Fruit fly (Drosophila melanogaster): Measurements from ENCODE around the gene CG13813.

Gene CG13813

DNA sequence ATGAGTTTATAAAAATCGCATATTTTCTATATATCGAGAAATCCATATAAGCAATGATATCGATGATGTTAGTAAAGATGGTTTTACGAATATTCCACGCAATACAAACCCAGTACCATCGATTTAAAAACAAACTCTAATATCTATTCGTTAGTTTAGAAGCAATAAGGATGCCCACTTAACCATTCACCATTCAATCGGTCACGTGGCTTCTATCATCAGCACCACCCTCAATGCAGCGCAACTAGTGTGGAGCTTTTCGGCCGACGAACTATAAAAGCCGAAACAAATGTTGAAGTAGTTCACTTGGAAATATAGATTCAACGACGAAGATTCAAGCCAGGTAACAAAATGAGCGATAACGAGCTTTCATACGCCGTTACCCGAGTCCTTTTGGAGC, at the start of gene CG13813:
CG13813 (plus strand) TSS at position 301 of the 400 bp plus-strand sequence.
- TF ChIP-seq CG7045 (GFP tag; optimal IDR thresholded peaks at IDR 0.05) = no peak
- TF ChIP-seq Mnt (GFP tag; optimal IDR thresholded peaks at IDR 0.05) = no peak
- TF ChIP-seq CG14711 (tag; optimal IDR thresholded peaks at IDR 0.05) = no peak
- no peak for TF ChIP-seq CG11617 (GFP tag; optimal IDR thresholded peaks at IDR 0.05)
- no peak for TF ChIP-seq CG1620 (GFP tag; optimal IDR thresholded peaks at IDR 0.05)
- TF ChIP-seq Hr96 (GFP tag; optimal IDR thresholded peaks at IDR 0.05) = no peak
- no peak for TF ChIP-seq tj (GFP tag; optimal IDR thresholded peaks at IDR 0.05)
- TF ChIP-seq Crg-1 (GFP tag; optimal IDR thresholded peaks at IDR 0.05) = no peak
- TF ChIP-seq bab1 (GFP tag; optimal IDR thresholded peaks at IDR 0.05) = no peak
- TF ChIP-seq CG7101 (tag; optimal IDR thresholded peaks at IDR 0.05) = no peak

DNA sequence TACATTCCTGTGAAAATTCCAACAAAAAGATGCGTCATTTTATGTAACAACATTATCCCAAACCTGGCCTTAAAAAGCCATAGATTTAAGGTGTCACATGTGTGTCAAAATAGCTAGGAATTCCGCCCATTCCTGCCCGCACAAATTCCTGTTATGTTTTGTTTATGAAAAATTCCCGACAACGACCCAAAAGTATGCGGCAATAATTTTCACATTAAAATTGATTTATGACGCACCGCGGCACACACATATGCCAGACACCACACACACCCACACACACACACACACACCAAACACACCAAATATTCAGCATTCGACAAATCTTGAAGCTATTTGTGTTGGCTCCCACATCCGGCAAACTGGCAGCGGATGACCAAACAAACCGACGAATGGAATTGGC, 48.7 kb upstream of the CG13813 start:
- TF ChIP-seq kay (GFP tag; ENCODE audit: borderline replicate concordance) (no peak), CG11617 (GFP tag; optimal IDR thresholded peaks at IDR 0.05) (no peak), bab1 (GFP tag; optimal IDR thresholded peaks at IDR 0.05) (no peak), CG33017 (tag; optimal IDR thresholded peaks at IDR 0.05) (no peak), Crg-1 (GFP tag; optimal IDR thresholded peaks at IDR 0.05) (no peak), ovo (GFP tag; optimal IDR thresholded peaks at IDR 0.05) (no peak), cic (GFP tag; optimal IDR thresholded peaks at IDR 0.05) (no peak), toe (GFP tag; optimal IDR thresholded peaks at IDR 0.05) (no peak), cnc (optimal IDR thresholded peaks at IDR 0.05) (no peak), CG12768 (GFP tag; optimal IDR thresholded peaks at IDR 0.05) (no peak), CG7101 (tag; optimal IDR thresholded peaks at IDR 0.05) (no peak)

DNA sequence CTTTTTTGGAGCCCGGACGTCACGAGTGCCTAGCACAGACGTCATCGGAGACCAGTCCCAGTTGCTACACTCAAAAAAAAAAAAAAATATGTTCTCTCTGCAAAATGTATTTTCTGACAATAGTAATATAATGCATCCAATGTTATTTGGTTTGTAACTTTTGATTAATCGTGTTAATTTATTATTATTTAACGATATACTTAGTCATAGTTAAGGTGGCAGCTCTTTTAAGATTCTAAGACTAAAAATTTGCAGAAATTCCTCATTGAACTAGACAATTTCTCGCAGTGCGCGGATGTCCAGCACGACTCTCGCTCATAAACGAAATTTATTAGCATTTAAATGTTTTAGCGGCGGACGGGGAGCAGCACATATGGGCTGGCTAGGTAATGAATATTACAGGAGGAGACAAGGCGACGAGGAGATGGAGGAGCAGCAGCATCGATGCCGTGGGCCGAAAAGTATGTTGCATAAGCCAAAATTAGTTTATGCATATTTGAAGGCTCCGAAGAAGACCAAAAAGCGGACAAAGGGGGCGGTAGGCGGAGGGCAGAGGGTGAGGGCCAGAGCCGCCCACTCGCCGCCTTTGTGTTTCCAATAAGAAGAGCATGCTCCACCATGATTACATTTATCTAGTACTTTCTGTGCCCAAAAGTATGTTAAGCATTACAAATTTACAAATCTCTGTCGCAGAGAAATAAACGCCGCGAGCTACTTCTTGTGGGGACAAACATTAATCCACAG, 48.0 kb upstream of the CG13813 start:
- no peak for TF ChIP-seq CG7045 (GFP tag; optimal IDR thresholded peaks at IDR 0.05)
- no peak for TF ChIP-seq cnc (optimal IDR thresholded peaks at IDR 0.05)
- peak; percentile 7 for TF ChIP-seq CG5204 (GFP tag; optimal IDR thresholded peaks at IDR 0.05)
- no peak for TF ChIP-seq CG12768 (GFP tag; optimal IDR thresholded peaks at IDR 0.05)
- no peak for TF ChIP-seq pad (GFP tag; optimal IDR thresholded peaks at IDR 0.05)

DNA sequence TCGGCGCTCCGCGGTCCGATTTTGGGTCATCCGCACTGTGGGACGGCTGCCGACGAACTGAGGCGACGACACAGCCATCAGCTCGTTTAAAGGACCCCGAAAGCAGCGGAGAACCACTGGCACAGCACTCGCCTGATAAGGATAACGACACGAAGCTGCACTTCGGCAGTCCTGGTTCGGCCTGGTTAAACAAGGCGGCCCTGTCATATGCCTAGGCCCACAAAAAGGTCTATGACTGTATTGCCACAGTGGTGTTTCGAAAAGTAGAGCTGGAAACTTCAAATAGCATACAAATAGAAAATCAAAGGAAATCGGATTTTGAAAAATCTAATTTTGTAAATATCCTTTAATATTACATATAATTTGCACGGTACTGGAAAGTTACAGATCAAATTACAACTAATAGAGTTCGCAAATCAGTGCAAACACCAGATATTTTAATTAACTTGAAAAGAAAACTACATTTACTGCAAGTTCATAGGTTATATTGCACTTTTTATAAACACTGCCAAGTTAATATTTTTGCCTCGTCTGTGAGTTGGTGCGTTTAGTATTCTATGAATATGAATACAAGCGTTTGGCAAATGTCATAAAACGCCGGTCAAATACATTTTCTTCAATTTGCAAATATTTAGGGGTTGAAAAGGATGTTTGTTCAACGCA, 46.1 kb upstream of the CG13813 start:
- TF ChIP-seq CG5204 (GFP tag; optimal IDR thresholded peaks at IDR 0.05) (peak; percentile 51), kay (GFP tag; ENCODE audit: borderline replicate concordance) (no peak), CG7045 (GFP tag; optimal IDR thresholded peaks at IDR 0.05) (no peak), CG14711 (tag; optimal IDR thresholded peaks at IDR 0.05) (no peak), Hr96 (GFP tag; optimal IDR thresholded peaks at IDR 0.05) (no peak), CG7101 (tag; optimal IDR thresholded peaks at IDR 0.05) (peak; percentile 28), ovo (GFP tag; optimal IDR thresholded peaks at IDR 0.05) (no peak), CG12768 (GFP tag; optimal IDR thresholded peaks at IDR 0.05) (peak; percentile 18), CG33017 (tag; optimal IDR thresholded peaks at IDR 0.05) (peak; percentile 32), CG1620 (GFP tag; optimal IDR thresholded peaks at IDR 0.05) (no peak), Clk (GFP tag; optimal IDR thresholded peaks at IDR 0.05) (no peak), CG11617 (GFP tag; optimal IDR thresholded peaks at IDR 0.05) (peak; percentile 6), cnc (optimal IDR thresholded peaks at IDR 0.05) (no peak), Crg-1 (GFP tag; optimal IDR thresholded peaks at IDR 0.05) (no peak), cic (GFP tag; optimal IDR thresholded peaks at IDR 0.05) (no peak), bab1 (GFP tag; optimal IDR thresholded peaks at IDR 0.05) (no peak), tj (GFP tag; optimal IDR thresholded peaks at IDR 0.05) (no peak), toe (GFP tag; optimal IDR thresholded peaks at IDR 0.05) (peak; percentile 9), Mnt (GFP tag; optimal IDR thresholded peaks at IDR 0.05) (no peak), pad (GFP tag; optimal IDR thresholded peaks at IDR 0.05) (no peak)

DNA sequence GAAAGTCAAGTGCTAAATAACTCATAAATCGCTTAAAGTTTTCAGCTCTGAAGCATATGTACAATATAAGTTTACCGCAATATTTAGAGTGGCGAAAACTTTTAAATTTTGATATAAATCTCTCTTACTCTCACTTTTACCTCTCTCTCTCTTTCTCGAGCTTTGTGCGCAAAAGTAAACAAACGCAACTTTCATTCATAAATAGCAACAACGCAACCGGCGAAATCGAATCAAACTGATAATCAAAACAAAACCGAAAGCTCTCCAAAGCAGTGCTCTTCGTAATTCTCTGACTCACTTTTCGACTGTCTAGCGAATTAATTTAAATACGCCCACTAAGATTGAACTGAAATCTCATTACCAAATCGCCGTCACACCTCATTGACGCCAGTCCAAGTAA, 45.6 kb upstream of the CG13813 start:
- TF ChIP-seq ovo (GFP tag; optimal IDR thresholded peaks at IDR 0.05) = no peak
- TF ChIP-seq CG7045 (GFP tag; optimal IDR thresholded peaks at IDR 0.05) = no peak
- TF ChIP-seq toe (GFP tag; optimal IDR thresholded peaks at IDR 0.05) = no peak
- peak; percentile 97 for TF ChIP-seq kay (GFP tag; ENCODE audit: borderline replicate concordance)
- no peak for TF ChIP-seq cnc (optimal IDR thresholded peaks at IDR 0.05)
- peak; percentile 98 for TF ChIP-seq cic (GFP tag; optimal IDR thresholded peaks at IDR 0.05)

DNA sequence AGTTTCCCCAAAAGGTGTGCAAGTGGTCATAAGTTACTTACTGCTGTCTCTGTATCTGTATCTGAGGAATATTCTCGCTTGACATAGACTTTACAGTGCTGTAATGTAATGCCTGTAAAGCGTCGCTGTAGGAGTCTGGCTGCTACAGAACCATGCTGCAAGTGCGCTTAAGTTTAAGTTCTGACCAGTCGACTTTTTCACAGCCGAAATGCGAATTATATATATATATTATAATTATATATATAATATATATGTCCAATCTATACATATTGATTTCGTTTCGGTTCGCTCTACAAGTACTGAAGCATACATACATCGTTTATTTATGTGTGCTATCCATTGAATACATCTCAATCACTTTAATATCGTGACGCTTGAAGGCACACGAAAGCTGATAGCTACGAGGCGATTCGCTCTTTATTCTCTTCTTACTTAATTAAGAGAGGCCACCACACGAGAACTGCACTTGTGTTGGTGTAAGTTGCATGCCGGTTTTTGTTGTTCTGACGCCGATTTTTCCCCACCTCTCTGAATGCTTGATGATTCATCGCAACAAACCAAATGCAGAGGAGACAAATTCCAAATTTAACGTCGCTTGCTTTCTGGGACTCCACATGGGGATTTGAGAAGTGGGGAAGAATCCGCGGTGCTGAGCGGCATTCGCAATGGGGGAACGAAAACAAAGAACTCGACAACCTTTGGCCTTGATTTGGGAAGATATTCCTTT, 45.0 kb upstream of the CG13813 start:
- TF ChIP-seq CG33017 (tag; optimal IDR thresholded peaks at IDR 0.05) (no peak), CG5204 (GFP tag; optimal IDR thresholded peaks at IDR 0.05) (no peak), Clk (GFP tag; optimal IDR thresholded peaks at IDR 0.05) (no peak), toe (GFP tag; optimal IDR thresholded peaks at IDR 0.05) (no peak), bab1 (GFP tag; optimal IDR thresholded peaks at IDR 0.05) (no peak), tj (GFP tag; optimal IDR thresholded peaks at IDR 0.05) (peak; percentile 53), ovo (GFP tag; optimal IDR thresholded peaks at IDR 0.05) (peak; percentile 0), CG11617 (GFP tag; optimal IDR thresholded peaks at IDR 0.05) (no peak), Mnt (GFP tag; optimal IDR thresholded peaks at IDR 0.05) (no peak), pad (GFP tag; optimal IDR thresholded peaks at IDR 0.05) (peak; percentile 16), CG14711 (tag; optimal IDR thresholded peaks at IDR 0.05) (no peak), cic (GFP tag; optimal IDR thresholded peaks at IDR 0.05) (peak; percentile 96), CG7045 (GFP tag; optimal IDR thresholded peaks at IDR 0.05) (no peak), kay (GFP tag; ENCODE audit: borderline replicate concordance) (no peak), CG12768 (GFP tag; optimal IDR thresholded peaks at IDR 0.05) (no peak), Crg-1 (GFP tag; optimal IDR thresholded peaks at IDR 0.05) (peak; percentile 28), Hr96 (GFP tag; optimal IDR thresholded peaks at IDR 0.05) (no peak), CG1620 (GFP tag; optimal IDR thresholded peaks at IDR 0.05) (no peak), cnc (optimal IDR thresholded peaks at IDR 0.05) (no peak), CG7101 (tag; optimal IDR thresholded peaks at IDR 0.05) (no peak)

Data from whole organism, adult.